ENCODE assay signal across 5 worm cellular contexts in genomic region chrIII:3035977-3036376, ce11.
A peak's percentile ranks its signal among the peaks of the same experiment; 100 is the strongest.
TF ChIP-seq lines count a peak whose summit lies in the region.

No protein-coding gene starts in this region.

TF ChIP-seq in whole organism, L1 larva, 84 proteins besides CTCF, POLR2A, EP300 and RAD21 (continued from another document and continues in another):
- no peak for TF ChIP-seq aha-1 (tag; optimal IDR thresholded peaks at IDR 0.05; lab: Kevin White, UChicago)
- peak; percentile 67 for TF ChIP-seq lsy-2 (tag; optimal IDR thresholded peaks at IDR 0.05; lab: Kevin White, UChicago)
- TF ChIP-seq swsn-7 (tag; optimal IDR thresholded peaks at IDR 0.05; lab: Kevin White, UChicago): peak; percentile 59
- peak; percentile 56 to 74 for TF ChIP-seq lin-35 (GFP tag; optimal IDR thresholded peaks at IDR 0.05; lab: Kevin White, UChicago)
- no peak for TF ChIP-seq hpl-2 (GFP tag; optimal IDR thresholded peaks at IDR 0.05; lab: Kevin White, UChicago)
- peak; percentile 69 to 84 for TF ChIP-seq efl-1 (optimal IDR thresholded peaks at IDR 0.05; lab: Kevin White, UChicago)
- TF ChIP-seq efl-1 (GFP tag; optimal IDR thresholded peaks at IDR 0.05 in 1 of 2; lab: Kevin White, UChicago): peak; percentile 30 to 39
- TF ChIP-seq unc-98 (GFP tag; IDR thresholded peaks at IDR 0.05; lab: Robert Waterston, UW): no peak
- peak; percentile 82 for TF ChIP-seq lin-14 (GFP tag; optimal IDR thresholded peaks at IDR 0.05; lab: Kevin White, UChicago)
- peak; percentile 68 for TF ChIP-seq skn-1 (tag; optimal IDR thresholded peaks at IDR 0.05; lab: Kevin White, UChicago)
- no peak for TF ChIP-seq C34B4.2 (tag; optimal IDR thresholded peaks at IDR 0.05; lab: Kevin White, UChicago)
- TF ChIP-seq fkh-10 (GFP tag; optimal IDR thresholded peaks at IDR 0.05; lab: Kevin White, UChicago): no peak
- TF ChIP-seq vab-15 (tag; optimal IDR thresholded peaks at IDR 0.05; lab: Kevin White, UChicago): no peak
- peak; percentile 32 for TF ChIP-seq tbx-2 (tag; optimal IDR thresholded peaks at IDR 0.05; lab: Kevin White, UChicago)
- no peak for TF ChIP-seq tlp-1 (tag; optimal IDR thresholded peaks at IDR 0.05; lab: Kevin White, UChicago)
- no peak for TF ChIP-seq ceh-8 (GFP tag; optimal IDR thresholded peaks at IDR 0.05; lab: Kevin White, UChicago)
- TF ChIP-seq aly-2 (tag; optimal IDR thresholded peaks at IDR 0.05; lab: Kevin White, UChicago): no peak
- TF ChIP-seq ceh-90 (tag; optimal IDR thresholded peaks at IDR 0.05; lab: Kevin White, UChicago): no peak
- TF ChIP-seq unc-62 (GFP tag; optimal IDR thresholded peaks at IDR 0.05; lab: Kevin White, UChicago): no peak
- peak; percentile 8 for TF ChIP-seq jun-1 (tag; optimal IDR thresholded peaks at IDR 0.05; lab: Kevin White, UChicago)
- TF ChIP-seq lir-3 (tag; optimal IDR thresholded peaks at IDR 0.05; lab: Kevin White, UChicago; ENCODE audit: poor library complexity): no peak
- no peak for TF ChIP-seq snpc-4 (tag; optimal IDR thresholded peaks at IDR 0.05; lab: Kevin White, UChicago)
- peak; percentile 9 for TF ChIP-seq unc-86 (tag; optimal IDR thresholded peaks at IDR 0.05; lab: Kevin White, UChicago)
- peak; percentile 37 for TF ChIP-seq lin-13 (GFP tag; optimal IDR thresholded peaks at IDR 0.05; lab: Kevin White, UChicago)
- no peak for TF ChIP-seq ceh-88 (GFP tag; IDR thresholded peaks at IDR 0.05; lab: Robert Waterston, UW)
- no peak for TF ChIP-seq pax-3 (tag; optimal IDR thresholded peaks at IDR 0.05; lab: Kevin White, UChicago)
- TF ChIP-seq nhr-11 (tag; optimal IDR thresholded peaks at IDR 0.05; lab: Kevin White, UChicago): no peak

TF ChIP-seq in whole organism, L2 larva, 48 proteins besides CTCF, POLR2A, EP300 and RAD21 (continued from another document):
- TF ChIP-seq lin-39 (tag; optimal IDR thresholded peaks at IDR 0.05; lab: Kevin White, UChicago) (no peak), nhr-6 (tag; optimal IDR thresholded peaks at IDR 0.05; lab: Kevin White, UChicago) (peak; percentile 27), unc-62 (GFP tag; optimal IDR thresholded peaks at IDR 0.05; lab: Kevin White, UChicago) (no peak), gmeb-1 (tag; optimal IDR thresholded peaks at IDR 0.05; lab: Kevin White, UChicago) (peak; percentile 34), nhr-11 (tag; optimal IDR thresholded peaks at IDR 0.05; lab: Kevin White, UChicago) (no peak), egl-27 (tag; optimal IDR thresholded peaks at IDR 0.05; lab: Kevin White, UChicago) (peak; percentile 32), ztf-4 (tag; optimal IDR thresholded peaks at IDR 0.05; lab: Kevin White, UChicago) (no peak), nhr-12 (tag; optimal IDR thresholded peaks at IDR 0.05; lab: Kevin White, UChicago) (no peak), lsy-2 (tag; optimal IDR thresholded peaks at IDR 0.05; lab: Kevin White, UChicago) (peak; percentile 35 to 75), ceh-16 (tag; optimal IDR thresholded peaks at IDR 0.05; lab: Kevin White, UChicago) (no peak), unc-39 (tag; optimal IDR thresholded peaks at IDR 0.05; lab: Kevin White, UChicago) (no peak), R02D3.7 (tag; optimal IDR thresholded peaks at IDR 0.05; lab: Kevin White, UChicago) (no peak), C34F6.9 (tag; optimal IDR thresholded peaks at IDR 0.05; lab: Kevin White, UChicago) (peak; percentile 81), crh-2 (tag; optimal IDR thresholded peaks at IDR 0.05; lab: Kevin White, UChicago) (peak; percentile 63), dmd-4 (tag; optimal IDR thresholded peaks at IDR 0.05; lab: Kevin White, UChicago) (no peak), nhr-25 (tag; optimal IDR thresholded peaks at IDR 0.05; lab: Kevin White, UChicago) (peak; percentile 60), elt-3 (tag; optimal IDR thresholded peaks at IDR 0.05; lab: Kevin White, UChicago) (no peak), F13H6.1 (tag; optimal IDR thresholded peaks at IDR 0.05; lab: Kevin White, UChicago) (peak; percentile 56), unc-55 (GFP tag; optimal IDR thresholded peaks at IDR 0.05; lab: Kevin White, UChicago) (peak; percentile 87), fos-1 (tag; optimal IDR thresholded peaks at IDR 0.05; lab: Kevin White, UChicago) (peak; percentile 39), ztf-11 (tag; optimal IDR thresholded peaks at IDR 0.05; lab: Kevin White, UChicago) (no peak), ZK546.5 (tag; optimal IDR thresholded peaks at IDR 0.05; lab: Kevin White, UChicago) (no peak), nhr-237 (tag; optimal IDR thresholded peaks at IDR 0.05; lab: Kevin White, UChicago) (no peak)

TF ChIP-seq in whole organism, L3 larva, 47 proteins besides CTCF, POLR2A, EP300 and RAD21 (continued from another document):
- no peak for TF ChIP-seq ZK546.5 (tag; optimal IDR thresholded peaks at IDR 0.05; lab: Kevin White, UChicago)
- TF ChIP-seq mdl-1 (tag; optimal IDR thresholded peaks at IDR 0.05; lab: Kevin White, UChicago): peak; percentile 82
- peak; percentile 87 for TF ChIP-seq nfya-1 (tag; optimal IDR thresholded peaks at IDR 0.05; lab: Kevin White, UChicago; ENCODE audit: insufficient read depth)
- peak; percentile 27 for TF ChIP-seq fkh-10 (GFP tag; optimal IDR thresholded peaks at IDR 0.05; lab: Kevin White, UChicago)
- TF ChIP-seq nhr-25 (tag; optimal IDR thresholded peaks at IDR 0.05; lab: Kevin White, UChicago): peak; percentile 68
- TF ChIP-seq hmg-11 (tag; optimal IDR thresholded peaks at IDR 0.05; lab: Kevin White, UChicago): peak; percentile 86
- peak; percentile 39 for TF ChIP-seq snpc-4 (tag; optimal IDR thresholded peaks at IDR 0.05; lab: Kevin White, UChicago)
- no peak for TF ChIP-seq nhr-77 (tag; optimal IDR thresholded peaks at IDR 0.05; lab: Kevin White, UChicago)

TF ChIP-seq in whole organism, L4 larva, 104 proteins besides CTCF, POLR2A, EP300 and RAD21 (continued from another document):
- no peak for TF ChIP-seq lir-3 (tag; optimal IDR thresholded peaks at IDR 0.05; lab: Kevin White, UChicago)
- TF ChIP-seq daf-16 (GFP tag; optimal IDR thresholded peaks at IDR 0.05; lab: Kevin White, UChicago): no peak
- peak; percentile 30 for TF ChIP-seq daf-16 (tag; optimal IDR thresholded peaks at IDR 0.05; lab: Kevin White, UChicago)
- no peak for TF ChIP-seq ceh-82 (tag; optimal IDR thresholded peaks at IDR 0.05; lab: Kevin White, UChicago)
- TF ChIP-seq nhr-48 (tag; optimal IDR thresholded peaks at IDR 0.05; lab: Kevin White, UChicago): peak; percentile 13
- TF ChIP-seq hlh-11 (tag; optimal IDR thresholded peaks at IDR 0.05; lab: Kevin White, UChicago): peak; percentile 76
- peak; percentile 90 for TF ChIP-seq hlh-30 (tag; optimal IDR thresholded peaks at IDR 0.05; lab: Kevin White, UChicago; ENCODE audit: insufficient read depth)
- TF ChIP-seq nhr-28 (tag; optimal IDR thresholded peaks at IDR 0.05; lab: Kevin White, UChicago): peak; percentile 45
- peak; percentile 89 to 96 for TF ChIP-seq mdl-1 (tag; optimal IDR thresholded peaks at IDR 0.05; lab: Kevin White, UChicago)
- peak; percentile 50 for TF ChIP-seq rbr-2 (tag; optimal IDR thresholded peaks at IDR 0.05; lab: Kevin White, UChicago)
- TF ChIP-seq mes-2 (tag; optimal IDR thresholded peaks at IDR 0.05; lab: Kevin White, UChicago; ENCODE audit: poor library complexity, severe bottlenecking): peak; percentile 23
- no peak for TF ChIP-seq mxl-2 (GFP tag; conservative IDR thresholded peaks at IDR 0.05; lab: Robert Waterston, UW)
- peak; percentile 57 for TF ChIP-seq mxl-3 (GFP tag; optimal IDR thresholded peaks at IDR 0.05; lab: Kevin White, UChicago)
- peak; percentile 59; the same call in 1 of the 2 replicates for TF ChIP-seq hmg-1.1 (GFP tag; IDR thresholded peaks at IDR 0.05; lab: Robert Waterston, UW)
- peak in 1 of 2 experiments; percentile 40 for TF ChIP-seq hif-1 (tag; optimal IDR thresholded peaks at IDR 0.05; lab: Kevin White, UChicago)
- TF ChIP-seq Y5F2A.4 (GFP tag; optimal IDR thresholded peaks at IDR 0.05; lab: Kevin White, UChicago): no peak
- peak in 1 of 2 experiments; percentile 93 for TF ChIP-seq unc-62 (GFP tag; optimal IDR thresholded peaks at IDR 0.05 in 1 of 2; lab: Kevin White, UChicago)
- no peak for TF ChIP-seq unc-62 (tag; optimal IDR thresholded peaks at IDR 0.05; lab: Kevin White, UChicago)

TF ChIP-seq in whole organism, late embryonic, 69 proteins besides CTCF, POLR2A, EP300 and RAD21 (continued from another document):
- no peak for TF ChIP-seq pha-2 (tag; optimal IDR thresholded peaks at IDR 0.05; lab: Kevin White, UChicago)
- no peak for TF ChIP-seq che-1 (tag; optimal IDR thresholded peaks at IDR 0.05; lab: Kevin White, UChicago)
- TF ChIP-seq ama-1 (optimal IDR thresholded peaks at IDR 0.05; lab: Kevin White, UChicago): no peak
- TF ChIP-seq Y22D7AL.16 (tag; optimal IDR thresholded peaks at IDR 0.05; lab: Kevin White, UChicago): no peak
- TF ChIP-seq nfya-1 (tag; optimal IDR thresholded peaks at IDR 0.05; lab: Kevin White, UChicago): peak; percentile 65
- no peak for TF ChIP-seq fax-1 (tag; optimal IDR thresholded peaks at IDR 0.05; lab: Kevin White, UChicago)
- peak; percentile 49 for TF ChIP-seq unc-55 (GFP tag; optimal IDR thresholded peaks at IDR 0.05; lab: Kevin White, UChicago)
- peak; percentile 69 for TF ChIP-seq hlh-30 (tag; optimal IDR thresholded peaks at IDR 0.05; lab: Kevin White, UChicago; ENCODE audit: insufficient read depth)
- TF ChIP-seq syd-9 (tag; optimal IDR thresholded peaks at IDR 0.05; lab: Kevin White, UChicago): no peak
- no peak for TF ChIP-seq zip-5 (tag; optimal IDR thresholded peaks at IDR 0.05; lab: Kevin White, UChicago)
- TF ChIP-seq hlh-13 (GFP tag; optimal IDR thresholded peaks at IDR 0.05; lab: Kevin White, UChicago): no peak
- no peak for TF ChIP-seq T23F11.4 (GFP tag; optimal IDR thresholded peaks at IDR 0.05; lab: Kevin White, UChicago)
- no peak for TF ChIP-seq fkh-10 (GFP tag; optimal IDR thresholded peaks at IDR 0.05; lab: Kevin White, UChicago)
- TF ChIP-seq ets-4 (tag; optimal IDR thresholded peaks at IDR 0.05; lab: Kevin White, UChicago): no peak
- TF ChIP-seq pat-9 (tag; optimal IDR thresholded peaks at IDR 0.05; lab: Kevin White, UChicago): no peak
- TF ChIP-seq sox-4 (tag; optimal IDR thresholded peaks at IDR 0.05; lab: Kevin White, UChicago): no peak
- TF ChIP-seq ztf-16 (tag; optimal IDR thresholded peaks at IDR 0.05; lab: Kevin White, UChicago): no peak
- no peak for TF ChIP-seq ceh-34 (tag; optimal IDR thresholded peaks at IDR 0.05; lab: Kevin White, UChicago)
- peak; percentile 3 for TF ChIP-seq eyg-1 (tag; optimal IDR thresholded peaks at IDR 0.05; lab: Kevin White, UChicago)
- TF ChIP-seq tbx-2 (tag; optimal IDR thresholded peaks at IDR 0.05; lab: Kevin White, UChicago): peak; percentile 37
- no peak for TF ChIP-seq pag-3 (tag; optimal IDR thresholded peaks at IDR 0.05; lab: Kevin White, UChicago; ENCODE audit: borderline replicate concordance)
- no peak for TF ChIP-seq C38D4.7 (GFP tag; optimal IDR thresholded peaks at IDR 0.05; lab: Kevin White, UChicago)
- TF ChIP-seq ceh-45 (GFP tag; IDR thresholded peaks at IDR 0.05; lab: Robert Waterston, UW): no peak
- no peak for TF ChIP-seq lim-6 (tag; optimal IDR thresholded peaks at IDR 0.05; lab: Kevin White, UChicago)
- no peak for TF ChIP-seq K02D7.2 (tag; optimal IDR thresholded peaks at IDR 0.05; lab: Kevin White, UChicago)
- TF ChIP-seq ceh-18 (tag; optimal IDR thresholded peaks at IDR 0.05; lab: Kevin White, UChicago): peak; percentile 33
- TF ChIP-seq ceh-6 (GFP tag; optimal IDR thresholded peaks at IDR 0.05; lab: Kevin White, UChicago): no peak
- no peak for TF ChIP-seq hlh-6 (tag; optimal IDR thresholded peaks at IDR 0.05; lab: Kevin White, UChicago)
- no peak for TF ChIP-seq unc-3 (GFP tag; conservative IDR thresholded peaks at IDR 0.05; lab: Robert Waterston, UW)
- TF ChIP-seq unc-3 (tag; optimal IDR thresholded peaks at IDR 0.05; lab: Kevin White, UChicago): no peak
- no peak for TF ChIP-seq dmd-4 (tag; optimal IDR thresholded peaks at IDR 0.05; lab: Kevin White, UChicago; ENCODE audit: borderline replicate concordance)
- TF ChIP-seq ceh-48 (tag; optimal IDR thresholded peaks at IDR 0.05; lab: Kevin White, UChicago): no peak
- no peak for TF ChIP-seq ceh-19 (GFP tag; optimal IDR thresholded peaks at IDR 0.05; lab: Kevin White, UChicago)
- TF ChIP-seq pros-1 (tag; optimal IDR thresholded peaks at IDR 0.05; lab: Kevin White, UChicago): no peak
- no peak for TF ChIP-seq tbx-7 (tag; optimal IDR thresholded peaks at IDR 0.05; lab: Kevin White, UChicago)
- no peak for TF ChIP-seq elt-4 (tag; optimal IDR thresholded peaks at IDR 0.05; lab: Kevin White, UChicago)
- TF ChIP-seq sox-2 (GFP tag; IDR thresholded peaks at IDR 0.05; lab: Robert Waterston, UW): no peak
- no peak for TF ChIP-seq ahr-1 (tag; optimal IDR thresholded peaks at IDR 0.05; lab: Kevin White, UChicago)
- TF ChIP-seq madf-2 (tag; optimal IDR thresholded peaks at IDR 0.05; lab: Kevin White, UChicago): no peak
- no peak for TF ChIP-seq rnt-1 (tag; optimal IDR thresholded peaks at IDR 0.05; lab: Kevin White, UChicago)
- TF ChIP-seq nhr-11 (tag; optimal IDR thresholded peaks at IDR 0.05; lab: Kevin White, UChicago): no peak
- no peak for TF ChIP-seq npax-4 (tag; optimal IDR thresholded peaks at IDR 0.05; lab: Kevin White, UChicago)
- TF ChIP-seq lin-11 (tag; optimal IDR thresholded peaks at IDR 0.05; lab: Kevin White, UChicago): no peak
- TF ChIP-seq ceh-24 (tag; optimal IDR thresholded peaks at IDR 0.05; lab: Kevin White, UChicago): no peak
- TF ChIP-seq ceh-31 (tag; optimal IDR thresholded peaks at IDR 0.05; lab: Kevin White, UChicago): peak; percentile 53
- no peak for TF ChIP-seq hlh-8 (tag; optimal IDR thresholded peaks at IDR 0.05; lab: Kevin White, UChicago)
- TF ChIP-seq K09A11.1 (tag; optimal IDR thresholded peaks at IDR 0.05; lab: Kevin White, UChicago; ENCODE audit: insufficient read depth): no peak
- no peak for TF ChIP-seq ttx-3 (tag; optimal IDR thresholded peaks at IDR 0.05; lab: Kevin White, UChicago)
- no peak for TF ChIP-seq fkh-6 (tag; optimal IDR thresholded peaks at IDR 0.05; lab: Kevin White, UChicago)
- no peak for TF ChIP-seq ceh-2 (tag; optimal IDR thresholded peaks at IDR 0.05; lab: Kevin White, UChicago)
- no peak for TF ChIP-seq pqm-1 (tag; optimal IDR thresholded peaks at IDR 0.05; lab: Kevin White, UChicago)
- TF ChIP-seq elt-2 (tag; optimal IDR thresholded peaks at IDR 0.05; lab: Kevin White, UChicago): no peak
